Worm (Caenorhabditis elegans) whole organism, L1 larva: ENCODE measurements around the gene pals-25.

Source experiments
- elt-3 ChIP-seq, 6 experiments: fragments of 150-350 bp in 1 of 6; sonication (generic microtip); optimal IDR thresholded peaks; 2 replicates each; lab custom pipeline; 2017 to 2018; ENCODE audit warnings: missing biosample characterization in 6 of 6, missing genetic modification characterization in 6 of 6, inconsistent platforms in 1 of 6
- fkh-10 ChIP-seq: sonication (generic microtip); optimal IDR thresholded peaks from 2 replicates; lab custom pipeline; 2017; ENCODE audit warnings: missing biosample characterization, missing genetic modification reagents, missing genetic modification characterization
- irx-1 ChIP-seq: sonication (generic microtip); optimal IDR thresholded peaks from 2 replicates; lab custom pipeline; 2016; ENCODE audit warnings: missing genetic modification characterization, missing compliant biosample characterization
- isw-1 ChIP-seq: fragments of 200-800 bp; sonication (Bioruptor generic); IDR thresholded peaks from 2 replicates; pipeline ENCODE4 v1.3.6; 2022; ENCODE audit warnings: missing genetic modification characterization, missing compliant biosample characterization
- jun-1 ChIP-seq: fragments of 150-350 bp; optimal IDR thresholded peaks from 2 replicates; lab custom pipeline; 2014; ENCODE audit warnings: missing biosample characterization, missing genetic modification reagents, missing genetic modification characterization
- mdl-1 ChIP-seq, 2 experiments: fragments of 150-350 bp; optimal IDR thresholded peaks; 2 replicates each; lab custom pipeline; 2014 to 2017; ENCODE audit warnings: missing biosample characterization in 2 of 2, missing genetic modification characterization in 2 of 2, inconsistent platforms in 1 of 2
- nhr-76 ChIP-seq: sonication (generic microtip); optimal IDR thresholded peaks from 2 replicates; lab custom pipeline; 2017; ENCODE audit warnings: missing biosample characterization, missing genetic modification characterization
- pax-3 ChIP-seq: fragments of 200-800 bp; sonication (Bioruptor generic); optimal IDR thresholded peaks from 2 replicates; lab custom pipeline; 2018; ENCODE audit warnings: mild to moderate bottlenecking, missing genetic modification characterization, moderate library complexity, missing compliant biosample characterization
- pqm-1 ChIP-seq: sonication (generic microtip); optimal IDR thresholded peaks from 3 replicates; lab custom pipeline; 2017; ENCODE audit warnings: missing biosample characterization, missing genetic modification characterization
- sox-4 ChIP-seq: sonication (generic microtip); optimal IDR thresholded peaks from 2 replicates; lab custom pipeline; 2016; ENCODE audit warnings: missing genetic modification characterization, missing compliant biosample characterization
- tlp-1 ChIP-seq: fragments of 150-350 bp; optimal IDR thresholded peaks from 2 replicates; lab custom pipeline; 2014; ENCODE audit warnings: missing biosample characterization, missing genetic modification characterization
- unc-130 ChIP-seq: fragments of 150-350 bp; optimal IDR thresholded peaks from 2 replicates; lab custom pipeline; 2017; ENCODE audit warnings: missing biosample characterization, missing genetic modification characterization, inconsistent platforms
- vab-15 ChIP-seq: sonication (generic microtip); optimal IDR thresholded peaks from 2 replicates; lab custom pipeline; 2017; ENCODE audit warnings: missing genotype, mild to moderate bottlenecking, missing genetic modification characterization, missing compliant biosample characterization
- zag-1 ChIP-seq: fragments of 150-350 bp; optimal IDR thresholded peaks from 2 replicates; lab custom pipeline; 2014; ENCODE audit warnings: missing biosample characterization, missing genetic modification characterization

DNA sequence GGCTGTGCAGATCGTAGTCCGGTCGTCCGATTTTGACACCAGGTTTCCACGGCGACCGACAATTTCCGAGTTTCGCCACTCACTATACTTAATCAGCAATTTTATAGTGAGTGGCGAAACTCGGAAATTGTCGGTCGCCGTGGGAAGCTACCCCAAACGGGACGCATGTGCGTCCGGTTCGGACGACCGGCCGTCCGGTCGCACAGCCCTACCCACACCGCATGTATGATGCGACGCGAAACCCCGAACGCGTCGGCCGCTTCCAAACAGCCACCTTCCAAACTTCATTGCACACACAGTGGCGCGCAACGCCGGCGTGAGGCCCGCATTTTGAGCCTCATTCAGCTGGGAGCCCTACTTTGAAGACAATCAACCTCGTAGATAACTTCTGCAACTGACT lies 16.8 kb downstream of the pals-25 start:
- TF ChIP-seq zag-1 (no peak), mdl-1 (tag; optimal IDR thresholded peaks at IDR 0.05; lab: Kevin White, UChicago) (no peak), elt-3 (tag; optimal IDR thresholded peaks at IDR 0.05; lab: Kevin White, UChicago) (no peak), sox-4 (tag; lab: Kevin White, UChicago) (no peak), tlp-1 (tag; lab: Kevin White, UChicago) (no peak), unc-130 (tag; lab: Kevin White, UChicago) (no peak), nhr-76 (no peak), isw-1 (GFP tag; lab: Robert Waterston, UW) (no peak), pax-3 (tag; lab: Kevin White, UChicago) (no peak), jun-1 (tag; lab: Kevin White, UChicago) (no peak), irx-1 (tag; lab: Kevin White, UChicago) (no peak), vab-15 (tag; lab: Kevin White, UChicago) (no peak), pqm-1 (tag; lab: Kevin White, UChicago) (no peak), fkh-10 (GFP tag; lab: Kevin White, UChicago) (no peak)
